Worm (Caenorhabditis elegans) whole organism, L3 larva: ENCODE data around the gene F35D11.1.

Experiments
- daf-12 ChIP-seq: fragments of 150-350 bp; optimal IDR thresholded peaks from 2 replicates; lab custom pipeline; 2014; ENCODE audit warnings: missing biosample characterization, missing genetic modification reagents, missing genetic modification characterization
- mdl-1 ChIP-seq: fragments of 150-350 bp; optimal IDR thresholded peaks from 2 replicates; lab custom pipeline; 2014; ENCODE audit warnings: missing biosample characterization, missing genetic modification characterization
- unc-39 ChIP-seq: sonication (generic microtip); optimal IDR thresholded peaks from 4 replicates; lab custom pipeline; 2017; ENCODE audit warnings: missing biosample characterization, missing genetic modification characterization

DNA sequence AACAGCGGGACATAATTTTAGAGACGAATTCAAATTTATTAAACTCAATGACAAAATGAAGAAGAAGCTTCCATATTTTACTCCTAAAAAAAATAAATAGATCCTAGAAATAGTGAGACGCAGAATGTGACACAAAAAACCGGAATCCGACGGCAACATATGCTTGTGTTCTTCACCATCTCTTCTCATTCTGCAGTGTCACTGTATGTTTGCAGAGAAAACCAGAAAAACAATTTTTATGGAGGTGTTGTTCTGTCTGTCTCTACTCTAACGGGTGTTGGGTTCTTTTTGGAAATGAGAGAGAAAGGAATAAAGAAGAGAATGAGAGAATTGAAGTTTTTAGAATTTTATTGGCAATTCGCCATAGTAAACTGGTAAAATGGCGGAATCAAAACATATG is 12.2 kb downstream of the F35D11.1 start:
- no peak for TF ChIP-seq daf-12 (tag; lab: Kevin White, UChicago)
- TF ChIP-seq mdl-1 (tag; lab: Kevin White, UChicago): no peak
- TF ChIP-seq unc-39 (tag; lab: Kevin White, UChicago): no peak
